Worm (Caenorhabditis elegans) whole organism, L3 larva: ENCODE results near the gene tbx-7.

Experiments used
- R02D3.7 ChIP-seq: fragments of 150-350 bp; optimal IDR thresholded peaks from 2 replicates; lab custom pipeline; 2014; ENCODE audit warnings: missing biosample characterization, missing genetic modification characterization
- ZK546.5 ChIP-seq: sonication (generic microtip); optimal IDR thresholded peaks from 2 replicates; lab custom pipeline; 2017; ENCODE audit warnings: missing biosample characterization, missing genetic modification characterization
- aly-2 ChIP-seq: fragments of 150-350 bp; optimal IDR thresholded peaks from 2 replicates; lab custom pipeline; 2014; ENCODE audit warnings: missing biosample characterization, missing genetic modification characterization
- ama-1 ChIP-seq: fragments of 150-350 bp; optimal IDR thresholded peaks from 2 replicates; lab custom pipeline; 2018
- ceh-82 ChIP-seq: fragments of 150-350 bp; optimal IDR thresholded peaks from 2 replicates; lab custom pipeline; 2014; ENCODE audit warnings: missing biosample characterization, missing genetic modification characterization
- ceh-9 ChIP-seq: sonication (generic microtip); optimal IDR thresholded peaks from 2 replicates; lab custom pipeline; 2018; ENCODE audit warnings: missing biosample characterization, missing genetic modification characterization
- daf-12 ChIP-seq: fragments of 150-350 bp; optimal IDR thresholded peaks from 2 replicates; lab custom pipeline; 2014; ENCODE audit warnings: missing biosample characterization, missing genetic modification reagents, missing genetic modification characterization
- egl-27 ChIP-seq: sonication (generic microtip); optimal IDR thresholded peaks from 4 replicates; lab custom pipeline; 2017; ENCODE audit warnings: missing biosample characterization, missing genetic modification reagents, missing genetic modification characterization
- egl-5 ChIP-seq: fragments of 150-350 bp; optimal IDR thresholded peaks from 2 replicates; lab custom pipeline; 2017; ENCODE audit warnings: missing biosample characterization, missing genetic modification reagents, missing genetic modification characterization, inconsistent platforms
- elt-1 ChIP-seq: fragments of 150-350 bp; optimal IDR thresholded peaks from 2 replicates; lab custom pipeline; 2014; ENCODE audit warnings: missing biosample characterization, missing genetic modification characterization
- elt-2 ChIP-seq: sonication (generic microtip); optimal IDR thresholded peaks from 2 replicates; lab custom pipeline; 2016; ENCODE audit warnings: missing genetic modification reagents, mild to moderate bottlenecking, missing genetic modification characterization, missing compliant biosample characterization
- eor-1 ChIP-seq, 2 experiments: fragments of 150-350 bp; optimal IDR thresholded peaks; 2 replicates each; lab custom pipeline; 2014 to 2018; ENCODE audit warnings: missing biosample characterization in 2 of 2, missing genetic modification characterization in 2 of 2
- fkh-10 ChIP-seq: sonication (generic microtip); optimal IDR thresholded peaks from 2 replicates; lab custom pipeline; 2017; ENCODE audit warnings: missing biosample characterization, missing genetic modification reagents, missing genetic modification characterization
- fkh-2 ChIP-seq: fragments of 150-350 bp; optimal IDR thresholded peaks from 2 replicates; lab custom pipeline; 2014; ENCODE audit warnings: missing biosample characterization, missing genetic modification reagents, missing genetic modification characterization
- fos-1 ChIP-seq: fragments of 150-350 bp; optimal IDR thresholded peaks from 2 replicates; lab custom pipeline; 2014; ENCODE audit warnings: missing biosample characterization, missing genetic modification characterization
- hmg-11 ChIP-seq: sonication (generic microtip); optimal IDR thresholded peaks from 2 replicates; lab custom pipeline; 2016; ENCODE audit warnings: missing genetic modification characterization, missing compliant biosample characterization
- jun-1 ChIP-seq: fragments of 150-350 bp; optimal IDR thresholded peaks from 2 replicates; lab custom pipeline; 2014; ENCODE audit warnings: missing biosample characterization, missing genetic modification reagents, missing genetic modification characterization
- lin-15B ChIP-seq: fragments of 150-350 bp; optimal IDR thresholded peaks from 2 replicates; lab custom pipeline; 2014; ENCODE audit warnings: missing biosample characterization, missing genetic modification characterization
- lin-39 ChIP-seq: fragments of 150-350 bp; optimal IDR thresholded peaks from 2 replicates; lab custom pipeline; 2018; ENCODE audit warnings: missing biosample characterization, missing genetic modification reagents, missing genetic modification characterization
- mdl-1 ChIP-seq: fragments of 150-350 bp; optimal IDR thresholded peaks from 2 replicates; lab custom pipeline; 2014; ENCODE audit warnings: missing biosample characterization, missing genetic modification characterization
- nfya-1 ChIP-seq: sonication (generic microtip); optimal IDR thresholded peaks from 2 replicates; lab custom pipeline; 2017; ENCODE audit warnings: missing genetic modification characterization, mild to moderate bottlenecking, missing compliant biosample characterization, antibody characterized with exemption, moderate library complexity; ENCODE audit not compliant: insufficient read depth
- nhr-11 ChIP-seq: fragments of 150-350 bp; optimal IDR thresholded peaks from 2 replicates; lab custom pipeline; 2014; ENCODE audit warnings: missing biosample characterization, missing genetic modification characterization
- nhr-23 ChIP-seq: fragments of 150-350 bp; optimal IDR thresholded peaks from 2 replicates; lab custom pipeline; 2014; ENCODE audit warnings: missing biosample characterization, missing genetic modification reagents, missing genetic modification characterization
- nhr-237 ChIP-seq: fragments of 150-350 bp; optimal IDR thresholded peaks from 2 replicates; lab custom pipeline; 2014; ENCODE audit warnings: missing biosample characterization, missing genetic modification characterization
- nhr-25 ChIP-seq: sonication (generic microtip); optimal IDR thresholded peaks from 2 replicates; lab custom pipeline; 2017; ENCODE audit warnings: missing biosample characterization, missing genetic modification characterization
- nhr-28 ChIP-seq: fragments of 150-350 bp; optimal IDR thresholded peaks from 2 replicates; lab custom pipeline; 2014; ENCODE audit warnings: missing biosample characterization, missing genetic modification characterization
- nhr-67 ChIP-seq: fragments of 150-350 bp; optimal IDR thresholded peaks from 2 replicates; lab custom pipeline; 2014; ENCODE audit warnings: missing biosample characterization, missing genetic modification characterization
- nhr-76 ChIP-seq: fragments of 150-350 bp; sonication (generic microtip); optimal IDR thresholded peaks from 5 replicates; lab custom pipeline; 2014; ENCODE audit warnings: missing biosample characterization, missing genetic modification characterization
- pqm-1 ChIP-seq: fragments of 150-350 bp; optimal IDR thresholded peaks from 2 replicates; lab custom pipeline; 2017; ENCODE audit warnings: missing biosample characterization, missing genetic modification characterization, inconsistent platforms
- sea-2 ChIP-seq: fragments of 150-350 bp; sonication (generic microtip); optimal IDR thresholded peaks from 4 replicates; lab custom pipeline; 2014; ENCODE audit warnings: missing biosample characterization, missing genetic modification reagents, missing genetic modification characterization
- skn-1 ChIP-seq: fragments of 150-350 bp; optimal IDR thresholded peaks from 2 replicates; lab custom pipeline; 2014; ENCODE audit warnings: missing biosample characterization, missing genetic modification characterization
- tbx-2 ChIP-seq: sonication (generic microtip); optimal IDR thresholded peaks from 2 replicates; lab custom pipeline; 2016; ENCODE audit warnings: mild to moderate bottlenecking, missing genetic modification characterization, missing compliant biosample characterization
- zag-1 ChIP-seq: fragments of 150-350 bp; optimal IDR thresholded peaks from 2 replicates; lab custom pipeline; 2014; ENCODE audit warnings: missing biosample characterization, missing genetic modification characterization

tbx-7 gene

DNA sequence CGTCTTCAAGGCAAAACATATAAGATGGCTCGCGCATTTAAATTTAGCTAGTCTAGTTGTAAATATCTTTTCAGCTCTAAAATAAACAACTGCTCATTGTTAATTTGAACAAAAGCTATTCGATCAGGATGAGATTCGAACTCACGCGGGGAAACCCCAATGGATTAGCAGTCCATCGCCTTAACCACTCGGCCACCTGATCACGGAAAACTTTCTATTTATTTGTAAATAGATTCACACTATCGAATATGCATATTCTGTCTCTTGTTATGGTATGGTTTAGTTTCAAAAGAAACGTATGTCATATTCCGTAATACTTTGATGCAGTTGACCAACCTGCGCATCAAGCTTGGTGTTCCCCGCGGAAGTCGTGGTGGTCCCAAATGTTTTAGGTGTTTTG, 27.8 kb upstream of the tbx-7 start:
- no peak for TF ChIP-seq ceh-9
- no peak for TF ChIP-seq lin-39 (tag; lab: Kevin White, UChicago)
- TF ChIP-seq ceh-82: no peak
- no peak for TF ChIP-seq tbx-2
- no peak for TF ChIP-seq aly-2
- TF ChIP-seq elt-1: no peak
- TF ChIP-seq daf-12: no peak
- TF ChIP-seq fkh-2 (tag; lab: Kevin White, UChicago): no peak
- no peak for TF ChIP-seq ama-1 (lab: Kevin White, UChicago)
- no peak for TF ChIP-seq nhr-28 (tag; lab: Kevin White, UChicago)
- no peak for TF ChIP-seq elt-2
- TF ChIP-seq egl-27 (tag; lab: Kevin White, UChicago): no peak
- TF ChIP-seq mdl-1 (tag; lab: Kevin White, UChicago): no peak
- TF ChIP-seq, all 47 proteins: peak for 0

DNA sequence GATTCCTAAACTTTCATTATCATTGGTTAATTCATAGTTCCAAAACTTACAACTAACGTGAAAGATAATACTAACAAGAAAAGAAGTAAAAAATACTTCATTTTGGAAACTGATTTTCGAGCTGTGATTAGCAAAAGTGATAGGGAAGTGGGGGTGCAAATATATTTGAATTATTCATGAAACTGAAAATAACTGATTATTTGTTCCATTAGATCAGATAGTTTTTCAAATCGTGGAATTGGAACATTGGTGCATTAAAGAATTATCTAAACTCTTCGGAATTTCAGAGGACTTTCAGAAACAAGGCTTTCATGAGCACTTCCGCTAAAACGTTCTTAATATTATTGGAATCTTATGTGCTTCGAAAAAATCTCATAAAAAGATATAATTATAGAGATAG, 27.4 kb upstream of the tbx-7 start, which contains the start of gene F40H6.5:
TSS of gene F40H6.5 (minus strand) at position 101 of the 400 bp plus-strand sequence.
- TF ChIP-seq fkh-2 (tag; lab: Kevin White, UChicago) (no peak), fos-1 (tag; lab: Kevin White, UChicago) (no peak), nfya-1 (no peak), egl-27 (tag; lab: Kevin White, UChicago) (no peak), nhr-76 (tag; lab: Kevin White, UChicago) (no peak), aly-2 (no peak)

DNA sequence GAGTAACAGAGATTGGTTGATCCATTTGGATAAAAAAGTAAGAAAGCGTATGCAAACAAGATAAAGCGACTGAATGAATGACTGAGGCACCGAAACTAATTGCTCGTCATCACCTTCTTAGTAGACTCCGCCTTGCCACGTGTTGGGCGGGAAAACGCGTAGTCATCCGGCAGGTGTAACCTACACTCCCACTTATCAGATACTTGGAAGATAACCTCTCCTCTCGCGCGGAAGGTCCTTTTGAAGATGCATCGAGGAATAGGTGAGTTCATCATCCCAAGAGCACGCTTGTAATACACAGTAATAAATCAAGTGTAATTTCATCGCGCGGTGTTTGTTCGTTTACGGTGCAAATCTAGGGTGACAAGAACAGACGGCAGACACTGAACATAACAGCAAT, 18.5 kb upstream of the tbx-7 start, which contains the start of gene tbx-11:
TSS of gene tbx-11 (minus strand) at position 101 of the 400 bp plus-strand sequence.
- TF ChIP-seq sea-2 (GFP tag; lab: Kevin White, UChicago) (no peak), nhr-23 (tag; lab: Kevin White, UChicago) (no peak), nhr-237 (tag; lab: Kevin White, UChicago) (no peak), mdl-1 (tag; lab: Kevin White, UChicago) (no peak), R02D3.7 (tag; lab: Kevin White, UChicago) (no peak), zag-1 (tag; lab: Kevin White, UChicago) (no peak), fos-1 (tag; lab: Kevin White, UChicago) (no peak), nhr-11 (tag; lab: Kevin White, UChicago) (no peak), nhr-67 (tag; lab: Kevin White, UChicago) (no peak), nhr-25 (tag; lab: Kevin White, UChicago) (no peak), jun-1 (no peak), ceh-82 (no peak), elt-1 (no peak)
- TF ChIP-seq, all 47 proteins: peak for 0

DNA sequence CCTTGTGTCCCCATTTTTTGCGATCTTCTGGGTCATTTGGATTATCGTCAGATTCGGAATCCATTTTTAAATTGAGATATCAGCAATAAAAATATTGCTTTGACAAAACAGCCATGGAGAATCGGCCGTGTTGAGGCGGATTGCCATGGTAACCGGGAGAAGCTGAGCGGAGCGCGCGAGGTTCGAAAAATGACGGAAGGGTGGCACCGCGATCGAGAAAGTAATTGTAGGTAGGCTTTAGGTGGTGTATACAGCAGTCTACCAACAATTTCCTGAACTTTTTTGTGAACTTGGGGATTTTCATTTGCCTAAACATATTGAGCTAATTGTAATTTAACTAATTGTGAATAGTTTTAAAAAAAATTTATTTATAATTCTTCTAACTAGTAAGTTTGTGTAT, 11.0 kb upstream of the tbx-7 start, which contains the start of gene ift-139:
TSS of gene ift-139 (minus strand) at position 101 of the 400 bp plus-strand sequence.
- TF ChIP-seq jun-1 (no peak), nhr-28 (tag; lab: Kevin White, UChicago) (no peak)

DNA sequence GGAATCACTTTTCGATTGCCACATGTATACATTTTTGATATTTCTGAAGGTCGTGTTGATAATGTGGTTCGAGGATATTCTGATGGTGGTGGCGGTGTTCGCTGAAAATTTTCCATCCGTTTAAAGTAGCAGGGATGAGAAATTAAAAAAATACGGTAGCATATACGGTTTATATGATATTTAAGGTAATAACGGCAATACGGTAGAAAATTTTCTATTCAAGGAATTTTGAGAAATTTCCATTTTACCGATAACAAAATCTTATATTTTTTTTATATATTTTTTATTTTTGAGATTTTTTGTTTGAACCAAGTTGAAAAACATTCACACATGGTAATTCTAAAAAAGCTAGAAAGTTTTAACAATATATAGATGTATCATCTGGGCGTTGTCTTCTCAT, 2.2 kb upstream of the tbx-7 start, which contains the start of gene ZK328.6:
TSS of gene ZK328.6 (minus strand) at position 101 of the 400 bp plus-strand sequence.
- TF ChIP-seq eor-1 (tag; optimal IDR thresholded peaks at IDR 0.05; lab: Kevin White, UChicago): no peak
- no peak for TF ChIP-seq fkh-10 (GFP tag; lab: Kevin White, UChicago)
- TF ChIP-seq elt-2: no peak
- no peak for TF ChIP-seq skn-1 (tag; lab: Kevin White, UChicago)
- TF ChIP-seq aly-2: no peak
- TF ChIP-seq hmg-11 (tag; lab: Kevin White, UChicago): no peak
- no peak for TF ChIP-seq R02D3.7 (tag; lab: Kevin White, UChicago)
- TF ChIP-seq ZK546.5: no peak

DNA sequence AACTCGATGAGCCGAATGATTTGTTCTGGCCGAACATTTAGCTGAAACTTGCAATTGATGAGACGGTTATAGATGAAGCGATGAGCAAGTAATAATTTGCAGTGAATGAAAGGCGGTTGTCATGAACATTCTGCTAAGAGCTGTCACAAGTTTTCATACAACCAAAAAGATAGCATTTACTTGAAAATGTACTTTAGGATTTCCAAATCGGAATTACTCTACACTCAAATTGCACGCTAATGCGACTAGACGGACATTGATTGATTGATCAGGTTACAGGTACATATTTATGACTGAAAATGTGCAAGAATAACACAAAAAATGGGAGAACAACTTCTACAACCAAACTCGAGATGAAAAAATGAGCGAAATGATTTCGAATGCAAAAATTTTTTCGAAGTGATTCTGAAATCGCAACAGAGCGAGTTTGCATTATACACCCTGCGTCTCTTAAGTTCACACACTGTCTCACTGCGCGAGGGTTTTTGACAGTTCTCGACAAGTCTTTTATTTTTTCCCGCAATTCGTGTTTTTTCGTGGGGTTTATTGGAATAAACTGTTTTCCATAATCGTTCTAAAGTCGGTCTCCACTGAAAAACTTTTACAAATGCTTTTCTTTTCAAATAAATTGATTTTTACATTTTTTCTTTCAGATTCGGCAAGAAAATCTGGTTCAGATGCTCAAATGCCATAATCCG, 8.7 kb downstream of the tbx-7 start, which contains the start of the genes npp-10 and cyk-3:
TSS of gene npp-10 (minus strand) at position 51 of the 698 bp plus-strand sequence.
TSS of gene cyk-3 (plus strand) at position 648 of the 698 bp plus-strand sequence.
- TF ChIP-seq lin-39 (tag; lab: Kevin White, UChicago): peak; percentile 32
- peak; percentile 2 for TF ChIP-seq egl-5 (tag; lab: Kevin White, UChicago)
- peak; percentile 69 for TF ChIP-seq lin-15B
- peak; percentile 35 for TF ChIP-seq nhr-23 (tag; lab: Kevin White, UChicago)
- no peak for TF ChIP-seq pqm-1 (tag; lab: Kevin White, UChicago)
- TF ChIP-seq, all 47 proteins: peak for 4
